Fruit fly (Drosophila melanogaster): Measurements from ENCODE around the gene alpha-PheRS.

DNA sequence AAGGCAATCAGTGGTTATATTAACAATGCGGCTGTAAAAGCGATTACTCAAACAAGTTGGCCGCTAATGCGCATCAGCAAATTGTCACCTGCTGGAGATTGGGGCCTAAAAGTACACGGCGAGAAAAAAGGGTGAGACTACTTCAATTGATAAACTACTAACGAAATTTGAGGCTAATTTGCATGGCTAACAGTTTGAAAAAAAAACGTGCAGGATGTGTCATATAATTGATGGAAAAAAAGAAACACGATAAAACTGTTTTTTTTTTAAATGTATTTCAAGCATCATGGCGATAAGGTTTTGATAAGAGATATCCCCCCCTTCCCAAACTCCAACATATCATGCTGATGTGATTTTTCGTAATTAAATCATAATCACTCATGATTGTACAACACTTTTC lies 32.7 kb downstream of the alpha-PheRS start:
- TF ChIP-seq Myc (optimal IDR thresholded peaks at IDR 0.05): no peak
- no peak for TF ChIP-seq ttk (optimal IDR thresholded peaks at IDR 0.05)
- TF ChIP-seq Sin3A (optimal IDR thresholded peaks at IDR 0.05): no peak
- no peak for TF ChIP-seq psq (optimal IDR thresholded peaks at IDR 0.05)
- no peak for TF ChIP-seq h (optimal IDR thresholded peaks at IDR 0.05)
- no peak for TF ChIP-seq insv (optimal IDR thresholded peaks at IDR 0.05)

All from Kc167 (cell line).